Fruit fly (Drosophila melanogaster) whole organism, pupa: Measurements from ENCODE around the gene CG3246.
A peak's percentile ranks its signal among the peaks of the same experiment; 100 is the strongest.

Experiments
- CG10348 ChIP-seq: fragments of 200-800 bp; sonication (Bioruptor generic); IDR thresholded peaks from 2 replicates; pipeline ENCODE4 v1.3.6; 2022; ENCODE audit warnings: missing biosample characterization, missing genetic modification characterization
- CG12605 ChIP-seq: fragments of 200-800 bp; sonication (Bioruptor generic); IDR thresholded peaks from 2 replicates; pipeline ENCODE4 v1.3.6; 2022; ENCODE audit warnings: missing biosample characterization, missing genetic modification characterization
- CG13204 ChIP-seq: fragments of 200-800 bp; sonication (Bioruptor generic); optimal IDR thresholded peaks from 2 replicates; lab custom pipeline; 2018; ENCODE audit warnings: missing biosample characterization, mild to moderate bottlenecking, missing genetic modification characterization, moderate library complexity
- CG17806 ChIP-seq: fragments of 200-800 bp; sonication (Bioruptor generic); optimal IDR thresholded peaks from 2 replicates; lab custom pipeline; 2018; ENCODE audit warnings: missing biosample characterization, mild to moderate bottlenecking, missing genetic modification characterization, moderate library complexity
- CG8159 ChIP-seq: fragments of 200-800 bp; sonication (Bioruptor generic); optimal IDR thresholded peaks from 3 replicates; lab custom pipeline; 2018; ENCODE audit warnings: missing biosample characterization, mild to moderate bottlenecking, missing genetic modification characterization, moderate library complexity
- CG8301 ChIP-seq: fragments of 200-800 bp; sonication (Bioruptor generic); optimal IDR thresholded peaks from 2 replicates; lab custom pipeline; 2018; ENCODE audit warnings: missing biosample characterization, mild to moderate bottlenecking, missing genetic modification characterization
- CG9948 ChIP-seq: fragments of 200-800 bp; sonication (Bioruptor generic); optimal IDR thresholded peaks from 2 replicates; lab custom pipeline; 2018; ENCODE audit warnings: missing biosample characterization, mild to moderate bottlenecking, missing genetic modification characterization, moderate library complexity
- EcR ChIP-seq: fragments of 200-800 bp; sonication (Bioruptor generic); optimal IDR thresholded peaks from 3 replicates; lab custom pipeline; 2019; ENCODE audit warnings: missing biosample characterization, missing genetic modification characterization, mild to moderate bottlenecking, moderate library complexity, missing genetic modification reagents
- Pif1B ChIP-seq: fragments of 200-800 bp; sonication (Bioruptor generic); optimal IDR thresholded peaks from 3 replicates; lab custom pipeline; 2016; ENCODE audit warnings: missing biosample characterization, missing genetic modification characterization
- Snoo ChIP-seq: fragments of 200-800 bp; sonication (Bioruptor generic); optimal IDR thresholded peaks from 3 replicates; lab custom pipeline; 2017; ENCODE audit warnings: missing biosample characterization, mild to moderate bottlenecking, missing genetic modification characterization, inconsistent platforms

DNA sequence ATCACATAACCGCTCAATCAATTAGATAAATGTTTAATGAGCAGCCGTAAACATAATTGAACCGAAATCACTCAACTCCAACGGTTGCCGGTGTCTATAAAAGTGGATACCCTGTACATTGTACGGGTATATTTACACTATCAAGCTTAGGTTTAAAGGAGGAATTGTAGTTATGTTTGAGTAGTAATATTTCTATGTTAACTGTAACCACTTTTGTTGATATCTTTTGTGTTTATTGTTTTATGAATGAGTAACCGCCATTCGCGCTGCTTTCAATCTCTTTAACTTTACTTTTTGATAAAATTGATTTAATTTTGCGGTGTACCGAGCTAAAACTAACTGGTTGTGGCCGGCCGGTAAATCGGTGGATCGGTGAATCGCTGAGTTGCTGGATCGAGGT is 20.3 kb upstream of the CG3246 start:
- TF ChIP-seq CG10348 (no peak), Pif1B (no peak), CG8159 (peak; percentile 5), CG9948 (tag; lab: Kevin White, UChicago) (no peak), CG8301 (peak; percentile 76), Snoo (tag; lab: Kevin White, UChicago) (no peak), CG12605 (no peak; the same call in 1 of the 2 replicates), CG17806 (tag; lab: Kevin White, UChicago) (no peak), CG13204 (GFP tag; lab: Kevin White, UChicago) (no peak), EcR (GFP tag; lab: Kevin White, UChicago) (no peak)
